Worm (Caenorhabditis elegans) whole organism, young adult: ENCODE results near the gene T05C1.2.

Experiments
- B0019.2 ChIP-seq: fragments of 200-800 bp; sonication (Bioruptor generic); conservative IDR thresholded peaks from 2 replicates; pipeline ENCODE4 v1.3.6; 2022; ENCODE audit warnings: missing genetic modification reagents, missing genetic modification characterization, missing compliant biosample characterization
- B0261.1 ChIP-seq: sonication (generic microtip); optimal IDR thresholded peaks from 2 replicates; lab custom pipeline; 2016; ENCODE audit warnings: mild to moderate bottlenecking, missing genetic modification characterization, moderate library complexity, missing compliant biosample characterization
- C06A6.2 ChIP-seq: fragments of 200-800 bp; sonication (Bioruptor generic); conservative IDR thresholded peaks from 2 replicates; pipeline ENCODE4 v1.3.6; 2022; ENCODE audit warnings: missing genetic modification characterization, missing compliant biosample characterization
- C17E4.6 ChIP-seq: fragments of 200-800 bp; sonication (Bioruptor generic); IDR thresholded peaks from 2 replicates; pipeline ENCODE4 v1.3.6; 2022; ENCODE audit warnings: missing genetic modification reagents, missing genetic modification characterization, missing compliant biosample characterization
- F22D6.2 ChIP-seq: sonication (generic microtip); optimal IDR thresholded peaks from 2 replicates; lab custom pipeline; 2016; ENCODE audit warnings: mild to moderate bottlenecking, missing genetic modification characterization, missing compliant biosample characterization
- F33H1.4 ChIP-seq: fragments of 200-800 bp; sonication (Bioruptor generic); IDR thresholded peaks from 2 replicates; pipeline ENCODE4 v1.3.6; 2022; ENCODE audit warnings: missing genetic modification reagents, missing genetic modification characterization, missing compliant biosample characterization
- F37B4.10 ChIP-seq: fragments of 200-800 bp; sonication (Bioruptor generic); IDR thresholded peaks from 2 replicates; pipeline ENCODE4 v1.3.6; 2022; ENCODE audit warnings: missing genetic modification characterization, missing compliant biosample characterization
- K11D2.4 ChIP-seq: fragments of 200-800 bp; sonication (Bioruptor generic); IDR thresholded peaks from 2 replicates; pipeline ENCODE4 v1.3.6; 2022; ENCODE audit warnings: missing genetic modification reagents, missing genetic modification characterization, missing compliant biosample characterization
- K12H6.12 ChIP-seq: fragments of 200-800 bp; sonication (Bioruptor generic); optimal IDR thresholded peaks from 2 replicates; lab custom pipeline; 2018; ENCODE audit warnings: mild to moderate bottlenecking, missing genetic modification characterization, missing compliant biosample characterization
- Y79H2A.3 ChIP-seq: fragments of 200-800 bp; sonication (Bioruptor generic); conservative IDR thresholded peaks from 2 replicates; pipeline ENCODE4 v1.3.6; 2022; ENCODE audit warnings: missing genetic modification reagents, missing genetic modification characterization, missing compliant biosample characterization
- Y95B8A.8 ChIP-seq: fragments of 200-800 bp; sonication (Bioruptor generic); IDR thresholded peaks from 2 replicates; pipeline ENCODE4 v1.3.6; 2022; ENCODE audit warnings: missing genetic modification reagents, missing genetic modification characterization, missing compliant biosample characterization
- ZK185.1 ChIP-seq: sonication (generic microtip); optimal IDR thresholded peaks from 2 replicates; lab custom pipeline; 2016; ENCODE audit warnings: mild to moderate bottlenecking, missing genetic modification characterization, missing compliant biosample characterization; ENCODE audit not compliant: poor library complexity, severe bottlenecking
- ama-1 ChIP-seq, 3 experiments: fragments of 150-350 bp in 1 of 3; sonication (generic microtip) in 2 of 3; optimal IDR thresholded peaks; 2 replicates each; lab custom pipeline; 2014 to 2018; ENCODE audit warnings: missing biosample characterization in 2 of 3, missing genetic modification characterization in 2 of 3, missing genetic modification reagents in 2 of 3
- athp-1 ChIP-seq: sonication (generic microtip); optimal IDR thresholded peaks from 2 replicates; lab custom pipeline; 2017; ENCODE audit warnings: mild to moderate bottlenecking, missing genetic modification characterization, missing compliant biosample characterization
- attf-3 ChIP-seq: fragments of 200-800 bp; sonication (Bioruptor generic); conservative IDR thresholded peaks from 2 replicates; pipeline ENCODE4 v1.3.6; 2022; ENCODE audit warnings: missing genetic modification reagents, missing genetic modification characterization, missing compliant biosample characterization
- attf-5 ChIP-seq: fragments of 200-800 bp; sonication (Bioruptor generic); optimal IDR thresholded peaks from 2 replicates; lab custom pipeline; 2018; ENCODE audit warnings: mild to moderate bottlenecking, missing genetic modification characterization, missing compliant biosample characterization
- bed-1 ChIP-seq: fragments of 200-800 bp; sonication (Bioruptor generic); IDR thresholded peaks from 2 replicates; pipeline ENCODE4 v1.3.6; 2022; ENCODE audit warnings: missing genetic modification reagents, missing genetic modification characterization, missing compliant biosample characterization
- cebp-1 ChIP-seq, 2 experiments: fragments of 200-800 bp in 1 of 2; sonication (Bioruptor generic) in 1 of 2; sonication (generic microtip) in 1 of 2; IDR thresholded peaks in 1 of 2; optimal IDR thresholded peaks in 1 of 2; 2 replicates each; pipeline versions ENCODE4 v1.3.6 to Lab custom; 2017 to 2022; ENCODE audit warnings: missing compliant biosample characterization in 2 of 2, missing genetic modification characterization in 2 of 2, mild to moderate bottlenecking in 1 of 2, missing genetic modification reagents in 1 of 2, moderate library complexity in 1 of 2
- ceh-100 ChIP-seq: fragments of 200-800 bp; sonication (Bioruptor generic); IDR thresholded peaks from 2 replicates; pipeline ENCODE4 v1.3.6; 2022; ENCODE audit warnings: missing genetic modification reagents, missing genetic modification characterization, missing compliant biosample characterization
- ceh-40 ChIP-seq: fragments of 200-800 bp; sonication (Bioruptor generic); IDR thresholded peaks from 2 replicates; pipeline ENCODE4 v1.3.6; 2022; ENCODE audit warnings: missing genetic modification characterization, missing compliant biosample characterization
- chd-7 ChIP-seq: sonication (generic microtip); optimal IDR thresholded peaks from 2 replicates; lab custom pipeline; 2016; ENCODE audit warnings: mild to moderate bottlenecking, missing genetic modification characterization, moderate library complexity, missing compliant biosample characterization
- dox-1 ChIP-seq: fragments of 200-800 bp; sonication (Bioruptor generic); IDR thresholded peaks from 2 replicates; pipeline ENCODE4 v1.3.6; 2022; ENCODE audit warnings: missing genetic modification reagents, missing genetic modification characterization, missing compliant biosample characterization
- dpl-1 ChIP-seq: fragments of 150-350 bp; optimal IDR thresholded peaks from 2 replicates; lab custom pipeline; 2014; ENCODE audit warnings: missing biosample characterization, missing genetic modification reagents, missing genetic modification characterization
- egl-18 ChIP-seq: fragments of 200-800 bp; sonication (Bioruptor generic); IDR thresholded peaks from 2 replicates; pipeline ENCODE4 v1.3.6; 2022; ENCODE audit warnings: missing genetic modification reagents, missing genetic modification characterization, missing compliant biosample characterization
- ekl-4 ChIP-seq: fragments of 200-800 bp; sonication (Bioruptor generic); IDR thresholded peaks from 2 replicates; pipeline ENCODE4 v1.3.6; 2022; ENCODE audit warnings: missing genetic modification reagents, missing genetic modification characterization, missing compliant biosample characterization
- hmg-1.2 ChIP-seq: fragments of 200-800 bp; sonication (Bioruptor generic); IDR thresholded peaks from 2 replicates; pipeline ENCODE4 v1.3.6; 2022; ENCODE audit warnings: missing genetic modification reagents, missing genetic modification characterization, missing compliant biosample characterization
- hrde-1 ChIP-seq: sonication (generic microtip); optimal IDR thresholded peaks from 2 replicates; lab custom pipeline; 2016; ENCODE audit warnings: missing genetic modification characterization, mild to moderate bottlenecking, missing compliant biosample characterization, moderate library complexity, missing genotype, missing genetic modification reagents, borderline replicate concordance
- lin-26 ChIP-seq: fragments of 200-800 bp; sonication (Bioruptor generic); IDR thresholded peaks from 2 replicates; pipeline ENCODE4 v1.3.6; 2022; ENCODE audit warnings: missing genetic modification reagents, missing genetic modification characterization, missing compliant biosample characterization
- lin-35 ChIP-seq, 3 experiments: fragments of 150-350 bp in 2 of 3; sonication (generic microtip) in 1 of 3; optimal IDR thresholded peaks; 2 replicates each; lab custom pipeline; 2014 to 2018; ENCODE audit warnings: missing biosample characterization in 3 of 3, missing genetic modification characterization in 3 of 3, missing genetic modification reagents in 3 of 3
- lin-40 ChIP-seq: sonication (generic microtip); optimal IDR thresholded peaks from 2 replicates; lab custom pipeline; 2016; ENCODE audit warnings: missing genetic modification characterization, mild to moderate bottlenecking, missing compliant biosample characterization, missing genotype, missing genetic modification reagents
- lin-54 ChIP-seq: fragments of 200-800 bp; sonication (Bioruptor generic); optimal IDR thresholded peaks from 2 replicates; lab custom pipeline; 2018; ENCODE audit warnings: mild to moderate bottlenecking, missing genetic modification characterization, missing compliant biosample characterization
- madf-10 ChIP-seq: sonication (generic microtip); optimal IDR thresholded peaks from 2 replicates; lab custom pipeline; 2016; ENCODE audit warnings: mild to moderate bottlenecking, missing genetic modification characterization, missing compliant biosample characterization
- nhr-80 ChIP-seq: sonication (generic microtip); optimal IDR thresholded peaks from 2 replicates; lab custom pipeline; 2016; ENCODE audit warnings: missing genetic modification characterization, missing compliant biosample characterization
- sea-2 ChIP-seq: fragments of 200-800 bp; sonication (Bioruptor generic); IDR thresholded peaks from 2 replicates; pipeline ENCODE4 v1.3.6; 2022; ENCODE audit warnings: missing genetic modification characterization, missing compliant biosample characterization
- snpc-1.1 ChIP-seq: sonication (generic microtip); optimal IDR thresholded peaks from 2 replicates; lab custom pipeline; 2017; ENCODE audit warnings: missing genetic modification characterization, mild to moderate bottlenecking, missing compliant biosample characterization, antibody characterized with exemption, moderate library complexity, missing genotype, missing genetic modification reagents; ENCODE audit not compliant: insufficient read depth
- snpc-1.3 ChIP-seq: sonication (generic microtip); optimal IDR thresholded peaks from 2 replicates; lab custom pipeline; 2017; ENCODE audit warnings: missing genetic modification characterization, mild to moderate bottlenecking, missing compliant biosample characterization, antibody characterized with exemption, moderate library complexity, missing genotype, missing genetic modification reagents; ENCODE audit not compliant: insufficient read depth
- snpc-3.4 ChIP-seq: sonication (generic microtip); optimal IDR thresholded peaks from 2 replicates; lab custom pipeline; 2017; ENCODE audit warnings: missing genetic modification characterization, mild to moderate bottlenecking, missing compliant biosample characterization, antibody characterized with exemption, moderate library complexity, missing genotype, missing genetic modification reagents
- somi-1 ChIP-seq: fragments of 200-800 bp; sonication (Bioruptor generic); optimal IDR thresholded peaks from 2 replicates; lab custom pipeline; 2018; ENCODE audit warnings: mild to moderate bottlenecking, missing genetic modification characterization, missing compliant biosample characterization
- tlf-1 ChIP-seq: fragments of 200-800 bp; sonication (Bioruptor generic); optimal IDR thresholded peaks from 2 replicates; lab custom pipeline; 2018; ENCODE audit warnings: mild to moderate bottlenecking, missing genetic modification characterization, missing compliant biosample characterization
- zfh-2 ChIP-seq: fragments of 200-800 bp; sonication (Bioruptor generic); conservative IDR thresholded peaks from 2 replicates; pipeline ENCODE4 v1.3.6; 2022; ENCODE audit warnings: missing genetic modification reagents, missing genetic modification characterization, missing compliant biosample characterization
- ztf-3 ChIP-seq: fragments of 200-800 bp; sonication (Bioruptor generic); optimal IDR thresholded peaks from 2 replicates; lab custom pipeline; 2018; ENCODE audit warnings: mild to moderate bottlenecking, missing genetic modification characterization, missing compliant biosample characterization

The T05C1.2 gene

ce11 chrII:4510684-4511083 lies 28.8 kb upstream of the T05C1.2 start:
- TF ChIP-seq ekl-4 (GFP tag; lab: Robert Waterston, UW) (no peak), snpc-1.1 (tag; lab: Kevin White, UChicago) (no peak), F22D6.2 (tag; lab: Kevin White, UChicago) (no peak), somi-1 (no peak), snpc-3.4 (tag; lab: Kevin White, UChicago) (no peak), chd-7 (tag; lab: Kevin White, UChicago) (no peak), dox-1 (no peak), Y95B8A.8 (GFP tag; lab: Robert Waterston, UW) (no peak), K11D2.4 (GFP tag; lab: Robert Waterston, UW) (no peak), attf-3 (GFP tag; lab: Robert Waterston, UW) (no peak), C06A6.2 (GFP tag; lab: Robert Waterston, UW) (no peak), ztf-3 (GFP tag; lab: Kevin White, UChicago) (no peak), cebp-1 (GFP tag; IDR thresholded peaks at IDR 0.05; lab: Robert Waterston, UW) (no peak), cebp-1 (tag; optimal IDR thresholded peaks at IDR 0.05; lab: Kevin White, UChicago) (no peak), bed-1 (GFP tag; lab: Robert Waterston, UW) (no peak), dpl-1 (no peak)
- TF ChIP-seq, all 124 proteins: peak for 0

DNA sequence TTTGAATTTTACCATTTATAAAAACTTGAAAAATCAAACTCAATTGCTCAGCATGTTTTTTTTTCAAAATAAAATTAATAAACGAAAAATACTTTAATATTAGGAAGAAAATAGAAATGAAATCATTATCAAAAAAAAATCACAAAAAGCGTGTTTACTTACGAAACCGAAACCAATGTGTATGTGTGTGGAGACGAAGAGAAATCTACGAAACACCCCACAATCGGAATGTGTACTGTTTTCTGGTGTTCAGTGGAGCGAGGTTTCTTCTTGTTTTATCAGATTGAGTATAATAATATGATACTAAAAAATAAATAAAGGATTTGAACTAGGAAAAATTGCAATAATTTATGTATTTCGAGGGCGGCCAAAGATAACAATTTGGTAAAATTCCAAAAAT lies 25.7 kb upstream of the T05C1.2 start:
- TF ChIP-seq cebp-1 (GFP tag; IDR thresholded peaks at IDR 0.05; lab: Robert Waterston, UW) (no peak), cebp-1 (tag; optimal IDR thresholded peaks at IDR 0.05; lab: Kevin White, UChicago) (peak; percentile 45), nhr-80 (tag; lab: Kevin White, UChicago) (peak; percentile 62), lin-26 (no peak), attf-3 (GFP tag; lab: Robert Waterston, UW) (no peak), F33H1.4 (GFP tag; lab: Robert Waterston, UW) (no peak), athp-1 (no peak), tlf-1 (GFP tag; lab: Kevin White, UChicago) (no peak), snpc-1.3 (tag; lab: Kevin White, UChicago) (no peak), attf-5 (GFP tag; lab: Kevin White, UChicago) (peak; percentile 6), ceh-40 (GFP tag; lab: Robert Waterston, UW) (no peak)

- TF ChIP-seq B0019.2: no peak
- no peak for TF ChIP-seq F37B4.10 (GFP tag; lab: Robert Waterston, UW)
- peak; percentile 52 for TF ChIP-seq lin-40 (tag; lab: Kevin White, UChicago)
- TF ChIP-seq B0261.1 (tag; lab: Kevin White, UChicago): no peak
- no peak for TF ChIP-seq hrde-1
- peak in 1 of 3 experiments; percentile 31 for TF ChIP-seq lin-35 (GFP tag; optimal IDR thresholded peaks at IDR 0.05; lab: Kevin White, UChicago)
- no peak for TF ChIP-seq madf-10 (tag; lab: Kevin White, UChicago)
- peak; percentile 55 for TF ChIP-seq ZK185.1
- peak; percentile 71; the same call in 1 of the 2 replicates for TF ChIP-seq hmg-1.2 (GFP tag; lab: Robert Waterston, UW)
- TF ChIP-seq snpc-1.1 (tag; lab: Kevin White, UChicago): no peak
- no peak for TF ChIP-seq bed-1 (GFP tag; lab: Robert Waterston, UW)
- no peak for TF ChIP-seq ceh-40 (GFP tag; lab: Robert Waterston, UW)
- TF ChIP-seq C17E4.6 (GFP tag; lab: Robert Waterston, UW): no peak
- TF ChIP-seq zfh-2: no peak
- no peak for TF ChIP-seq ztf-3 (GFP tag; lab: Kevin White, UChicago)
- no peak for TF ChIP-seq lin-54 (GFP tag; lab: Kevin White, UChicago)
- TF ChIP-seq sea-2 (GFP tag; lab: Robert Waterston, UW): no peak
- no peak for TF ChIP-seq ceh-100 (GFP tag; lab: Robert Waterston, UW)
- TF ChIP-seq tlf-1 (GFP tag; lab: Kevin White, UChicago): no peak
- no peak for TF ChIP-seq ama-1 (optimal IDR thresholded peaks at IDR 0.05; lab: Kevin White, UChicago)
- TF ChIP-seq ama-1 (GFP tag; optimal IDR thresholded peaks at IDR 0.05; lab: Kevin White, UChicago): no peak
- TF ChIP-seq nhr-80 (tag; lab: Kevin White, UChicago): peak; percentile 56
- 0 out of 2 replicates have a peak, but pooled peaks have one; percentile 30 for TF ChIP-seq egl-18
- TF ChIP-seq K12H6.12 (tag; lab: Kevin White, UChicago): peak; percentile 59
- peak; percentile 42 for TF ChIP-seq attf-5 (GFP tag; lab: Kevin White, UChicago)
- no peak for TF ChIP-seq Y79H2A.3 (GFP tag; lab: Robert Waterston, UW)
Observed at ce11 chrII:4506552-4507291, 24.8 kb upstream of the T05C1.2 start.
